Worm (Caenorhabditis elegans) whole organism, L3 larva: ENCODE data around the gene fah-1.

ENCODE experiments used
- egl-27 ChIP-seq: sonication (generic microtip); optimal IDR thresholded peaks from 4 replicates; lab custom pipeline; 2017; ENCODE audit warnings: missing biosample characterization, missing genetic modification reagents, missing genetic modification characterization
- mdl-1 ChIP-seq: fragments of 150-350 bp; optimal IDR thresholded peaks from 2 replicates; lab custom pipeline; 2014; ENCODE audit warnings: missing biosample characterization, missing genetic modification characterization
- nhr-11 ChIP-seq: fragments of 150-350 bp; optimal IDR thresholded peaks from 2 replicates; lab custom pipeline; 2014; ENCODE audit warnings: missing biosample characterization, missing genetic modification characterization
- nhr-76 ChIP-seq: fragments of 150-350 bp; sonication (generic microtip); optimal IDR thresholded peaks from 5 replicates; lab custom pipeline; 2014; ENCODE audit warnings: missing biosample characterization, missing genetic modification characterization
- unc-39 ChIP-seq: sonication (generic microtip); optimal IDR thresholded peaks from 4 replicates; lab custom pipeline; 2017; ENCODE audit warnings: missing biosample characterization, missing genetic modification characterization
- ztf-4 ChIP-seq: fragments of 150-350 bp; optimal IDR thresholded peaks from 2 replicates; lab custom pipeline; 2014; ENCODE audit warnings: missing biosample characterization, missing genetic modification characterization

- no peak for TF ChIP-seq mdl-1 (tag; lab: Kevin White, UChicago)
- TF ChIP-seq nhr-11 (tag; lab: Kevin White, UChicago), result no peak
- no peak for TF ChIP-seq egl-27 (tag; lab: Kevin White, UChicago)
- TF ChIP-seq nhr-76 (tag; lab: Kevin White, UChicago), result no peak
- TF ChIP-seq ztf-4 (tag; lab: Kevin White, UChicago), result no peak
- no peak for TF ChIP-seq unc-39
Measured at ce11 chrX:6476540-6476939, 27.8 kb upstream of the fah-1 start, which contains the start of gene C15B12.1.
